Fruit fly (Drosophila melanogaster) whole organism, embryonic: ENCODE data around the gene CG44362.

Experiments used
- Awh ChIP-seq: fragments of 200-800 bp; sonication (Bioruptor generic); IDR thresholded peaks from 2 replicates; pipeline ENCODE4, ENCODE4 v1.3.6; 2022; ENCODE audit warnings: missing biosample characterization, missing genetic modification characterization
- B-H1 ChIP-seq: fragments of 200-800 bp; sonication (Bioruptor generic); IDR thresholded peaks from 3 replicates; pipeline ENCODE4 v1.3.6; 2022; ENCODE audit warnings: missing biosample characterization, missing genetic modification characterization
- CG11456 ChIP-seq: fragments of 200-800 bp; sonication (Bioruptor generic); IDR thresholded peaks from 3 replicates; pipeline ENCODE4 v1.3.6; 2022; ENCODE audit warnings: missing biosample characterization, missing genetic modification characterization
- CG12744 ChIP-seq: fragments of 200-800 bp; sonication (Bioruptor generic); optimal IDR thresholded peaks from 2 replicates; lab custom pipeline; 2016; ENCODE audit warnings: missing biosample characterization, missing genetic modification characterization
- CG13775 ChIP-seq: fragments of 200-800 bp; sonication (Bioruptor generic); optimal IDR thresholded peaks from 3 replicates; lab custom pipeline; 2017; ENCODE audit warnings: missing biosample characterization, mild to moderate bottlenecking, missing genetic modification characterization
- CG14710 ChIP-seq: fragments of 200-800 bp; sonication (Bioruptor generic); optimal IDR thresholded peaks from 3 replicates; lab custom pipeline; 2019; ENCODE audit warnings: missing biosample characterization, mild to moderate bottlenecking, missing genetic modification characterization, moderate library complexity
- CG15011 ChIP-seq: fragments of 200-800 bp; sonication (Bioruptor generic); optimal IDR thresholded peaks from 3 replicates; lab custom pipeline; 2018; ENCODE audit warnings: missing biosample characterization, mild to moderate bottlenecking, missing genetic modification characterization
- CG15073 ChIP-seq: fragments of 200-800 bp; sonication (Bioruptor generic); optimal IDR thresholded peaks from 2 replicates; lab custom pipeline; 2016; ENCODE audit warnings: missing biosample characterization, missing genetic modification characterization
- CG15601 ChIP-seq: fragments of 200-800 bp; sonication (Bioruptor generic); optimal IDR thresholded peaks from 3 replicates; lab custom pipeline; 2019; ENCODE audit warnings: missing biosample characterization, mild to moderate bottlenecking, missing genetic modification characterization, moderate library complexity
- CG16813 ChIP-seq: fragments of 200-800 bp; sonication (Bioruptor generic); IDR thresholded peaks from 3 replicates; pipeline ENCODE4 v1.3.6; 2022; ENCODE audit warnings: missing biosample characterization, missing genetic modification characterization; ENCODE audit not compliant: partially characterized antibody
- CG18262 ChIP-seq: fragments of 200-800 bp; optimal IDR thresholded peaks from 3 replicates; lab custom pipeline; 2019; ENCODE audit warnings: missing biosample characterization, mild to moderate bottlenecking, missing genetic modification characterization, moderate library complexity
- CG31388 ChIP-seq: fragments of 200-800 bp; sonication (Bioruptor generic); optimal IDR thresholded peaks from 2 replicates; lab custom pipeline; 2016; ENCODE audit warnings: missing biosample characterization, missing genetic modification characterization
- CG3163 ChIP-seq: fragments of 200-800 bp; sonication (Bioruptor generic); optimal IDR thresholded peaks from 3 replicates; lab custom pipeline; 2016; ENCODE audit warnings: missing biosample characterization, missing genetic modification characterization
- CG33213 ChIP-seq: fragments of 200-800 bp; sonication (Bioruptor generic); optimal IDR thresholded peaks from 3 replicates; lab custom pipeline; 2016; ENCODE audit warnings: missing biosample characterization, missing genetic modification characterization
- CG34376 ChIP-seq: fragments of 200-800 bp; sonication (Bioruptor generic); optimal IDR thresholded peaks from 2 replicates; lab custom pipeline; 2018; ENCODE audit warnings: missing biosample characterization, mild to moderate bottlenecking, missing genetic modification characterization
- CG3995 ChIP-seq: fragments of 200-800 bp; sonication (Bioruptor generic); optimal IDR thresholded peaks from 3 replicates; lab custom pipeline; 2016; ENCODE audit warnings: missing biosample characterization, missing genetic modification characterization
- CG6765 ChIP-seq: fragments of 200-800 bp; sonication (Bioruptor generic); optimal IDR thresholded peaks from 3 replicates; lab custom pipeline; 2017; ENCODE audit warnings: missing biosample characterization, mild to moderate bottlenecking, missing genetic modification characterization
- CG7745 ChIP-seq: fragments of 200-800 bp; sonication (Bioruptor generic); optimal IDR thresholded peaks from 2 replicates; lab custom pipeline; 2018; ENCODE audit warnings: missing biosample characterization, mild to moderate bottlenecking, missing genetic modification characterization, moderate library complexity
- CG7839 ChIP-seq: fragments of 200-800 bp; sonication (Bioruptor generic); optimal IDR thresholded peaks from 3 replicates; lab custom pipeline; 2018; ENCODE audit warnings: missing biosample characterization, mild to moderate bottlenecking, missing genetic modification characterization, moderate library complexity
- CG8089 ChIP-seq: fragments of 200-800 bp; sonication (Bioruptor generic); optimal IDR thresholded peaks from 3 replicates; lab custom pipeline; 2016; ENCODE audit warnings: missing biosample characterization, missing genetic modification characterization
- CG8281 ChIP-seq: fragments of 200-800 bp; sonication (Bioruptor generic); optimal IDR thresholded peaks from 2 replicates; lab custom pipeline; 2018; ENCODE audit warnings: missing biosample characterization, mild to moderate bottlenecking, missing genetic modification characterization, moderate library complexity
- CG8765 ChIP-seq: fragments of 200-800 bp; sonication (Bioruptor generic); IDR thresholded peaks from 2 replicates; pipeline ENCODE4 v1.3.6; 2022; ENCODE audit warnings: missing biosample characterization, missing genetic modification characterization
- CHES-1-like ChIP-seq: fragments of 200-800 bp; sonication (Bioruptor generic); optimal IDR thresholded peaks from 2 replicates; lab custom pipeline; 2016; ENCODE audit warnings: missing biosample characterization, missing genetic modification characterization
- Deaf1 ChIP-seq: fragments of 200-800 bp; optimal IDR thresholded peaks from 3 replicates; lab custom pipeline; 2019; ENCODE audit warnings: missing biosample characterization, mild to moderate bottlenecking, missing genetic modification characterization, moderate library complexity
- Dek ChIP-seq: fragments of 200-800 bp; sonication (Bioruptor generic); optimal IDR thresholded peaks from 3 replicates; lab custom pipeline; 2019; ENCODE audit warnings: missing biosample characterization, mild to moderate bottlenecking, missing genetic modification characterization, moderate library complexity
- Dp ChIP-seq: fragments of 200-800 bp; sonication (Bioruptor generic); optimal IDR thresholded peaks from 2 replicates; lab custom pipeline; 2018; ENCODE audit warnings: missing biosample characterization, mild to moderate bottlenecking, missing genetic modification characterization, moderate library complexity
- Drgx ChIP-seq: fragments of 200-800 bp; sonication (Bioruptor generic); IDR thresholded peaks from 2 replicates; pipeline ENCODE4 v1.3.6; 2022; ENCODE audit warnings: missing biosample characterization, missing genetic modification characterization
- Gsc ChIP-seq: fragments of 200-800 bp; sonication (Bioruptor generic); IDR thresholded peaks from 2 replicates; pipeline ENCODE4 v1.3.6; 2022; ENCODE audit warnings: missing biosample characterization, missing genetic modification characterization
- Lpt ChIP-seq: fragments of >200 bp; optimal IDR thresholded peaks from 2 replicates; lab custom pipeline; 2018; ENCODE audit warnings: missing biosample characterization, missing genetic modification characterization
- Med ChIP-seq: fragments of 200-800 bp; sonication (Bioruptor generic); peaks from one replicate; lab custom pipeline; 2016; ENCODE audit warnings: missing biosample characterization, missing genetic modification characterization, mild to moderate bottlenecking, inconsistent platforms, moderate library complexity
- Mrtf ChIP-seq: fragments of 200-800 bp; sonication (Bioruptor generic); IDR thresholded peaks from 3 replicates; pipeline ENCODE4 v1.3.6; 2022; ENCODE audit warnings: missing biosample characterization, missing genetic modification characterization
- NC2α ChIP-seq: fragments of 200-800 bp; sonication (Bioruptor generic); optimal IDR thresholded peaks from 2 replicates; lab custom pipeline; 2016; ENCODE audit warnings: missing biosample characterization, missing genetic modification characterization
- Pdp1 ChIP-seq, 2 experiments: fragments of 200-800 bp; sonication (Bioruptor generic); optimal IDR thresholded peaks; 3 replicates each; lab custom pipeline; 2016; ENCODE audit warnings: missing biosample characterization in 2 of 2, missing genetic modification characterization in 2 of 2, mild to moderate bottlenecking in 1 of 2, moderate library complexity in 1 of 2
- Vsx1 ChIP-seq: fragments of 200-800 bp; sonication (Bioruptor generic); optimal IDR thresholded peaks from 2 replicates; lab custom pipeline; 2017; ENCODE audit warnings: missing biosample characterization, mild to moderate bottlenecking, missing genetic modification characterization, missing genetic modification reagents
- ara ChIP-seq: fragments of 200-800 bp; sonication (Bioruptor generic); IDR thresholded peaks from 2 replicates; pipeline ENCODE4 v1.3.6; 2022; ENCODE audit warnings: missing biosample characterization, missing genetic modification characterization
- ash1 ChIP-seq: fragments of 200-800 bp; sonication (Bioruptor generic); optimal IDR thresholded peaks from 2 replicates; lab custom pipeline; 2018; ENCODE audit warnings: missing biosample characterization, mild to moderate bottlenecking, missing genetic modification characterization
- croc ChIP-seq: fragments of 200-800 bp; sonication (Bioruptor generic); conservative IDR thresholded peaks from 3 replicates; pipeline ENCODE4 v1.3.6; 2022; ENCODE audit warnings: missing biosample characterization, missing genetic modification characterization
- danr ChIP-seq: fragments of 200-800 bp; sonication (Bioruptor generic); IDR thresholded peaks from 2 replicates; pipeline ENCODE4 v1.3.6; 2022; ENCODE audit warnings: missing biosample characterization, missing genetic modification characterization
- disco-r ChIP-seq: fragments of 200-800 bp; sonication (Bioruptor generic); optimal IDR thresholded peaks from 2 replicates; lab custom pipeline; 2016; ENCODE audit warnings: missing biosample characterization, missing genetic modification characterization
- eve ChIP-seq, 2 experiments: fragments of >200 bp; optimal IDR thresholded peaks; 2 replicates each; lab custom pipeline; 2017; ENCODE audit warnings: missing biosample characterization in 2 of 2, missing genetic modification characterization in 2 of 2
- fru ChIP-seq: fragments of >200 bp; optimal IDR thresholded peaks from 2 replicates; lab custom pipeline; 2017
- grau ChIP-seq: fragments of 200-800 bp; optimal IDR thresholded peaks from 3 replicates; lab custom pipeline; 2019; ENCODE audit warnings: missing biosample characterization, mild to moderate bottlenecking, missing genetic modification characterization, moderate library complexity
- insv ChIP-seq, 2 experiments: fragments of 200-800 bp; sonication (Bioruptor generic); optimal IDR thresholded peaks; 3 replicates each; lab custom pipeline; 2016 to 2018; ENCODE audit warnings: missing biosample characterization in 2 of 2, missing genetic modification characterization in 2 of 2
- kni ChIP-seq: fragments of 200-800 bp; sonication (Bioruptor generic); optimal IDR thresholded peaks from 3 replicates; lab custom pipeline; 2017; ENCODE audit warnings: mild to moderate bottlenecking, missing biosample characterization, missing genetic modification reagents, missing genetic modification characterization
- otp ChIP-seq: fragments of 200-800 bp; sonication (Bioruptor generic); IDR thresholded peaks from 3 replicates; pipeline ENCODE4, ENCODE4 v1.3.6; 2022; ENCODE audit warnings: missing biosample characterization, missing genetic modification characterization
- pb ChIP-seq: fragments of 200-800 bp; sonication (Bioruptor generic); optimal IDR thresholded peaks from 3 replicates; lab custom pipeline; 2016; ENCODE audit warnings: missing biosample characterization, missing genetic modification characterization
- pzg ChIP-seq: fragments of 200-800 bp; sonication (Bioruptor generic); optimal IDR thresholded peaks from 3 replicates; lab custom pipeline; 2018; ENCODE audit warnings: missing biosample characterization, mild to moderate bottlenecking, missing genetic modification characterization, moderate library complexity
- sc ChIP-seq, 3 experiments: fragments of >200 bp in 2 of 3; fragments of 200-800 bp in 1 of 3; sonication (Bioruptor generic) in 1 of 3; optimal IDR thresholded peaks; 2 replicates in 2 of 3; 3 replicates in 1 of 3; lab custom pipeline; 2017; ENCODE audit warnings: mild to moderate bottlenecking in 1 of 3, missing biosample characterization in 1 of 3, missing genetic modification characterization in 1 of 3, missing genetic modification reagents in 1 of 3
- sima ChIP-seq: fragments of 200-800 bp; sonication (Bioruptor generic); optimal IDR thresholded peaks from 2 replicates; lab custom pipeline; 2016; ENCODE audit warnings: missing biosample characterization, missing genetic modification characterization
- sqz ChIP-seq: fragments of 200-800 bp; sonication (Bioruptor generic); optimal IDR thresholded peaks from 3 replicates; lab custom pipeline; 2018; ENCODE audit warnings: missing biosample characterization, mild to moderate bottlenecking, missing genetic modification characterization
- toy ChIP-seq: fragments of 200-800 bp; sonication (Bioruptor generic); IDR thresholded peaks from 2 replicates; pipeline ENCODE4 v1.3.6; 2022; ENCODE audit warnings: missing biosample characterization, missing genetic modification characterization

Gene CG44362

dm6 chr3L:11375304-11375703 lies 22.0 kb upstream of the CG44362 start (continued):
- TF ChIP-seq CG34376 (GFP tag; lab: Kevin White, UChicago) = no peak
- TF ChIP-seq insv (GFP tag; optimal IDR thresholded peaks at IDR 0.05; lab: Kevin White, UChicago) = no peak
- TF ChIP-seq NC2α (GFP tag; lab: Kevin White, UChicago) = no peak
- peak; percentile 13 for TF ChIP-seq kni (GFP tag; lab: Kevin White, UChicago)
- TF ChIP-seq Mrtf = no peak
- TF ChIP-seq sc (optimal IDR thresholded peaks at IDR 0.05; lab: Kevin White, UChicago) = no peak
- peak; percentile 79 for TF ChIP-seq sc (GFP tag; optimal IDR thresholded peaks at IDR 0.05; lab: Kevin White, UChicago)
- TF ChIP-seq CG16813 (GFP tag; lab: Robert Waterston, UW) = no peak
- no peak for TF ChIP-seq ash1
- TF ChIP-seq croc (GFP tag; lab: Robert Waterston, UW) = peak; percentile 69
- no peak for TF ChIP-seq sqz (GFP tag; lab: Kevin White, UChicago)
- no peak for TF ChIP-seq Lpt
- TF ChIP-seq CHES-1-like (GFP tag; lab: Kevin White, UChicago) = no peak
- TF ChIP-seq CG15011 (GFP tag; lab: Kevin White, UChicago) = no peak
- TF ChIP-seq Vsx1 = peak; percentile 64
- no peak for TF ChIP-seq Gsc (GFP tag; lab: Robert Waterston, UW)
- peak; percentile 51 for TF ChIP-seq ara (GFP tag; lab: Robert Waterston, UW)
- no peak for TF ChIP-seq CG7745 (tag; lab: Kevin White, UChicago)
- no peak for TF ChIP-seq Dp (GFP tag; lab: Kevin White, UChicago)
- TF ChIP-seq danr = 0 out of 2 replicates have a peak, but pooled peaks have one; percentile 5
- TF ChIP-seq Drgx = peak; percentile 57
- TF ChIP-seq CG18262 (tag; lab: Kevin White, UChicago) = peak; percentile 90
- no peak for TF ChIP-seq CG3995
- TF ChIP-seq disco-r (GFP tag; lab: Kevin White, UChicago) = no peak
- peak; percentile 70 for TF ChIP-seq CG7839 (tag; lab: Kevin White, UChicago)
- TF ChIP-seq grau (tag; lab: Kevin White, UChicago) = peak; percentile 67
- no peak for TF ChIP-seq CG8281 (tag; lab: Kevin White, UChicago)
- TF ChIP-seq Pdp1 (GFP tag; optimal IDR thresholded peaks at IDR 0.05; lab: Kevin White, UChicago) = peak in 1 of 2 experiments; percentile 23
- no peak for TF ChIP-seq CG15073 (GFP tag; lab: Kevin White, UChicago)
- TF ChIP-seq otp (GFP tag; lab: Robert Waterston, UW) = peak; percentile 64; the same call in 2 of the 3 replicates
- no peak for TF ChIP-seq CG6765
- peak; percentile 55 for TF ChIP-seq CG13775 (GFP tag; lab: Kevin White, UChicago)
- no peak; the same call in 1 of the 2 replicates for TF ChIP-seq Awh
- peak; percentile 37 for TF ChIP-seq Deaf1
- TF ChIP-seq CG11456 (GFP tag; lab: Robert Waterston, UW) = no peak
- no peak for TF ChIP-seq CG31388 (GFP tag; lab: Kevin White, UChicago)
- TF ChIP-seq fru = no peak
- peak; percentile 86 for TF ChIP-seq CG15601
- peak in 1 of 2 experiments; percentile 18 for TF ChIP-seq eve (GFP tag; optimal IDR thresholded peaks at IDR 0.05; lab: Kevin White, UChicago)
- peak; percentile 88 for TF ChIP-seq Med (GFP tag; lab: Kevin White, UChicago)
- TF ChIP-seq CG14710 = peak; percentile 84
- TF ChIP-seq toy = no peak
- no peak for TF ChIP-seq pb (GFP tag; lab: Kevin White, UChicago)
- no peak for TF ChIP-seq CG3163
- TF ChIP-seq CG12744 = peak; percentile 38
- no peak for TF ChIP-seq sima (GFP tag; lab: Kevin White, UChicago)
- peak; percentile 31 for TF ChIP-seq CG8089 (GFP tag; lab: Kevin White, UChicago)
- TF ChIP-seq Dek (tag; lab: Kevin White, UChicago) = no peak
- TF ChIP-seq CG8765 = no peak
- no peak for TF ChIP-seq pzg
- peak; percentile 33; the same call in 1 of the 3 replicates for TF ChIP-seq B-H1
- no peak for TF ChIP-seq CG33213
